Worm (Caenorhabditis elegans) whole organism, mixed stage, embryonic: ENCODE results near the gene nhr-190.

Experiments used
- M03D4.4 ChIP-seq: sonication (generic microtip); optimal IDR thresholded peaks from 2 replicates; lab custom pipeline; 2017; ENCODE audit warnings: mild to moderate bottlenecking, missing genetic modification characterization, missing compliant biosample characterization
- elt-1 ChIP-seq: sonication (generic microtip); optimal IDR thresholded peaks from 2 replicates; lab custom pipeline; 2017; ENCODE audit warnings: missing genetic modification characterization, mild to moderate bottlenecking, missing compliant biosample characterization, antibody characterized with exemption, moderate library complexity, borderline replicate concordance; ENCODE audit not compliant: insufficient read depth
- elt-3 ChIP-seq: fragments of 150-350 bp; optimal IDR thresholded peaks from 2 replicates; lab custom pipeline; 2014; ENCODE audit warnings: missing biosample characterization, missing genetic modification characterization
- lin-13 ChIP-seq: fragments of 150-350 bp; optimal IDR thresholded peaks from 2 replicates; lab custom pipeline; 2014; ENCODE audit warnings: missing biosample characterization, missing genetic modification characterization
- mab-5 ChIP-seq: fragments of 150-350 bp; optimal IDR thresholded peaks from 2 replicates; lab custom pipeline; 2014; ENCODE audit warnings: missing biosample characterization, missing genetic modification characterization
- mep-1 ChIP-seq: fragments of 150-350 bp; optimal IDR thresholded peaks from 2 replicates; lab custom pipeline; 2017; ENCODE audit warnings: missing biosample characterization, missing genetic modification reagents, missing genetic modification characterization, inconsistent platforms
- nhr-12 ChIP-seq: fragments of 150-350 bp; optimal IDR thresholded peaks from 2 replicates; lab custom pipeline; 2014; ENCODE audit warnings: missing biosample characterization, missing genetic modification characterization
- nhr-237 ChIP-seq: fragments of 150-350 bp; optimal IDR thresholded peaks from 2 replicates; lab custom pipeline; 2014; ENCODE audit warnings: missing biosample characterization, missing genetic modification characterization
- nhr-76 ChIP-seq: sonication (generic microtip); optimal IDR thresholded peaks from 2 replicates; lab custom pipeline; 2017; ENCODE audit warnings: missing biosample characterization, missing genetic modification characterization
- pha-4 ChIP-seq: fragments of 150-350 bp; optimal IDR thresholded peaks from 2 replicates; lab custom pipeline; 2018; ENCODE audit warnings: missing biosample characterization, missing genetic modification reagents, missing genetic modification characterization
- snpc-4 ChIP-seq: fragments of 150-350 bp; optimal IDR thresholded peaks from 2 replicates; lab custom pipeline; 2014; ENCODE audit warnings: missing biosample characterization, missing genetic modification characterization
- tbx-8 ChIP-seq: fragments of 200-800 bp; sonication (Bioruptor generic); optimal IDR thresholded peaks from 2 replicates; lab custom pipeline; 2018; ENCODE audit warnings: mild to moderate bottlenecking, missing genetic modification characterization, moderate library complexity, missing compliant biosample characterization
- unc-62 ChIP-seq: fragments of 150-350 bp; optimal IDR thresholded peaks from 2 replicates; lab custom pipeline; 2014; ENCODE audit warnings: missing biosample characterization, missing genetic modification reagents, missing genetic modification characterization
- ztf-11 ChIP-seq: fragments of 150-350 bp; optimal IDR thresholded peaks from 2 replicates; lab custom pipeline; 2014; ENCODE audit warnings: missing biosample characterization, missing genetic modification characterization

DNA sequence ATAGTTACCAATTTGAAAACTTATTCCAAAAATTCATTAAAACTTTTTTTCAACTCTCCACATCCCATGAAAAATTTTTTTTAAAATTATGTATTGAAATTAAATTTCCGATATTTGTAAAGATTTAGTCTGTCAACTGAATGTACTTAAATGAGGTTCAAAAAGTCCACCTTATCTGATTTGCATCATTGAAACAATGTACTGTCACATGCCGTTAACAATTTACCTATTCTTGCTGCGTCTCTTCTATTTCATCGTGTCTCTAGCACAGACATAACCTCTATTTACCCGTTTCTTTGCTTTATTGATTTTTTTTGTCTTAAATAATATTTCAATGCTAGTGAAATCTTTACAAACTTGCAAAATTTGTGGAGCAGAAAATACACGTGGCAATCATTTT is 32.5 kb downstream of the nhr-190 start, which contains the start of gene nhr-90:
- TF ChIP-seq ztf-11, result no peak
- TF ChIP-seq snpc-4 (tag; lab: Kevin White, UChicago), result no peak
- no peak for TF ChIP-seq elt-3 (tag; lab: Kevin White, UChicago)
- TF ChIP-seq M03D4.4 (tag; lab: Kevin White, UChicago), result no peak
- TF ChIP-seq unc-62, result no peak
- TF ChIP-seq mab-5 (tag; lab: Kevin White, UChicago), result no peak
- TF ChIP-seq nhr-237 (tag; lab: Kevin White, UChicago), result no peak
- no peak for TF ChIP-seq mep-1 (tag; lab: Kevin White, UChicago)
- TF ChIP-seq pha-4 (tag; lab: Kevin White, UChicago), result no peak
- TF ChIP-seq nhr-76, result no peak
- TF ChIP-seq tbx-8 (GFP tag; lab: Kevin White, UChicago), result no peak
- TF ChIP-seq elt-1 (tag; lab: Kevin White, UChicago), result no peak
- no peak for TF ChIP-seq lin-13
- TF ChIP-seq nhr-12 (tag; lab: Kevin White, UChicago), result no peak
